Worm (Caenorhabditis elegans): ENCODE measurements around the gene ugt-46.

- TF ChIP-seq snpc-4 (tag; optimal IDR thresholded peaks at IDR 0.05) = no peak
- TF ChIP-seq ztf-11 (tag; optimal IDR thresholded peaks at IDR 0.05) = no peak
- no peak for TF ChIP-seq nhr-237 (tag; optimal IDR thresholded peaks at IDR 0.05)
- no peak for TF ChIP-seq ceh-82 (tag; optimal IDR thresholded peaks at IDR 0.05)
- TF ChIP-seq nhr-10 (tag; optimal IDR thresholded peaks at IDR 0.05) = no peak
- no peak for TF ChIP-seq lin-39 (tag; optimal IDR thresholded peaks at IDR 0.05)
- TF ChIP-seq lin-13 (GFP tag; optimal IDR thresholded peaks at IDR 0.05) = no peak
- no peak for TF ChIP-seq Y55F3AM.14 (GFP tag; optimal IDR thresholded peaks at IDR 0.05)
- no peak for TF ChIP-seq mbf-1 (tag; optimal IDR thresholded peaks at IDR 0.05)
- no peak for TF ChIP-seq mdl-1 (tag; optimal IDR thresholded peaks at IDR 0.05)
- no peak for TF ChIP-seq nhr-77 (tag; optimal IDR thresholded peaks at IDR 0.05)
- TF ChIP-seq unc-39 (tag; optimal IDR thresholded peaks at IDR 0.05) = no peak
Observed at ce11 chrX:557195-557594, 27.1 kb upstream of the ugt-46 start, which contains the start of gene hlh-19.

Measured in whole organism, L2 larva.